Fruit fly (Drosophila melanogaster): ENCODE measurements around the gene Cnx14D.

- no peak for TF ChIP-seq pan (optimal IDR thresholded peaks at IDR 0.05)
- TF ChIP-seq CG8478 (optimal IDR thresholded peaks at IDR 0.05): no peak
- TF ChIP-seq EcR (GFP tag; optimal IDR thresholded peaks at IDR 0.05): no peak
- no peak for TF ChIP-seq psq (optimal IDR thresholded peaks at IDR 0.05)
- TF ChIP-seq usp (GFP tag; optimal IDR thresholded peaks at IDR 0.05): no peak
Observed at dm6 chrX:16540802-16541346, 15.7 kb upstream of the Cnx14D start, which contains the start of gene CG9903.
